Worm (Caenorhabditis elegans): ENCODE measurements around the gene srw-79.

DNA sequence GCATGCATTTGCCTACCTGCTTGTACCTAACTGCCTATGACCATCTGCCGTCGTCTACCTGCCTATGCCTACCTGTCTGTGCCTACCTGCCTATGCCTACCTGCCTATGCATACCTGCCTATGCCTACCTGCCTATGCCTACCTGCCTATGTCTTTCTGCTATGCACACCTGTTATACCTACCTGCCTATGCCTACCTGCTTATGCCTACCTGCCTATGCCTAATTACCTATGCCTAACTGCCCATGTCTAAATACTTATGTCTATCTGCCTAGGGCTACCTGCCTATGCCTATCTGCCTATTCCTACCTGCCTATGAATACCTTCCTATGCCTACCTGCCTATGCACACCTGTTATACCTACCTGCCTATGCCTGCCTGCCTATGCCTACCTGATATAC is 19.8 kb downstream of the srw-79 start:
- TF ChIP-seq ama-1 (optimal IDR thresholded peaks at IDR 0.05) (no peak), flt-1 (GFP tag; IDR thresholded peaks at IDR 0.05) (no peak), tbx-37 (GFP tag; conservative IDR thresholded peaks at IDR 0.05) (no peak), sea-1 (GFP tag; conservative IDR thresholded peaks at IDR 0.05) (no peak), F13C5.2 (tag; optimal IDR thresholded peaks at IDR 0.05) (no peak), pes-1 (GFP tag; IDR thresholded peaks at IDR 0.05) (no peak), ceh-13 (GFP tag; optimal IDR thresholded peaks at IDR 0.05) (no peak), scrt-1 (GFP tag; IDR thresholded peaks at IDR 0.05) (no peak), hmbx-1 (tag; optimal IDR thresholded peaks at IDR 0.05) (no peak), B0310.2 (tag; optimal IDR thresholded peaks at IDR 0.05) (no peak), tbx-11 (GFP tag; IDR thresholded peaks at IDR 0.05) (no peak)

All from whole organism, early embryonic.